Worm (Caenorhabditis elegans) whole organism, L2 larva: Measurements from ENCODE around the gene nhr-110.

Experiments
- C34F6.9 ChIP-seq: fragments of 150-350 bp; optimal IDR thresholded peaks from 2 replicates; lab custom pipeline; 2014; ENCODE audit warnings: missing biosample characterization, missing genetic modification characterization
- R02D3.7 ChIP-seq: fragments of 150-350 bp; optimal IDR thresholded peaks from 2 replicates; lab custom pipeline; 2014; ENCODE audit warnings: missing biosample characterization, missing genetic modification characterization
- blmp-1 ChIP-seq: sonication (generic microtip); optimal IDR thresholded peaks from 2 replicates; lab custom pipeline; 2017; ENCODE audit warnings: missing genetic modification characterization, mild to moderate bottlenecking, missing compliant biosample characterization, antibody characterized with exemption, moderate library complexity; ENCODE audit not compliant: insufficient read depth
- ceh-16 ChIP-seq: fragments of 150-350 bp; optimal IDR thresholded peaks from 2 replicates; lab custom pipeline; 2014; ENCODE audit warnings: missing biosample characterization, missing genetic modification characterization
- ceh-82 ChIP-seq: fragments of 150-350 bp; optimal IDR thresholded peaks from 2 replicates; lab custom pipeline; 2014; ENCODE audit warnings: missing biosample characterization, missing genetic modification characterization
- elt-1 ChIP-seq: fragments of 150-350 bp; optimal IDR thresholded peaks from 2 replicates; lab custom pipeline; 2014; ENCODE audit warnings: missing biosample characterization, missing genetic modification characterization
- elt-3 ChIP-seq: sonication (generic microtip); optimal IDR thresholded peaks from 2 replicates; lab custom pipeline; 2017; ENCODE audit warnings: missing biosample characterization, missing genetic modification characterization
- fos-1 ChIP-seq: fragments of 150-350 bp; optimal IDR thresholded peaks from 2 replicates; lab custom pipeline; 2014; ENCODE audit warnings: missing biosample characterization, missing genetic modification characterization
- gmeb-1 ChIP-seq: fragments of 150-350 bp; optimal IDR thresholded peaks from 2 replicates; lab custom pipeline; 2014; ENCODE audit warnings: missing biosample characterization, missing genetic modification characterization
- lin-13 ChIP-seq: fragments of 150-350 bp; optimal IDR thresholded peaks from 2 replicates; lab custom pipeline; 2014; ENCODE audit warnings: missing biosample characterization, missing genetic modification reagents, missing genetic modification characterization
- mab-5 ChIP-seq: fragments of 150-350 bp; optimal IDR thresholded peaks from 2 replicates; lab custom pipeline; 2014; ENCODE audit warnings: missing biosample characterization, missing genetic modification characterization
- mbf-1 ChIP-seq: sonication (generic microtip); optimal IDR thresholded peaks from 2 replicates; lab custom pipeline; 2017; ENCODE audit warnings: missing biosample characterization, missing genetic modification characterization
- nhr-11 ChIP-seq: fragments of 150-350 bp; optimal IDR thresholded peaks from 2 replicates; lab custom pipeline; 2014; ENCODE audit warnings: missing biosample characterization, missing genetic modification characterization
- nhr-12 ChIP-seq: fragments of 150-350 bp; optimal IDR thresholded peaks from 2 replicates; lab custom pipeline; 2014; ENCODE audit warnings: missing biosample characterization, missing genetic modification characterization
- nhr-129 ChIP-seq: fragments of 150-350 bp; optimal IDR thresholded peaks from 2 replicates; lab custom pipeline; 2014; ENCODE audit warnings: missing biosample characterization, missing genetic modification characterization
- nhr-23 ChIP-seq: fragments of 150-350 bp; optimal IDR thresholded peaks from 2 replicates; lab custom pipeline; 2014; ENCODE audit warnings: missing biosample characterization, missing genetic modification reagents, missing genetic modification characterization
- nhr-237 ChIP-seq: fragments of 150-350 bp; optimal IDR thresholded peaks from 2 replicates; lab custom pipeline; 2014; ENCODE audit warnings: missing biosample characterization, missing genetic modification characterization
- nhr-77 ChIP-seq: fragments of 150-350 bp; optimal IDR thresholded peaks from 2 replicates; lab custom pipeline; 2014; ENCODE audit warnings: missing biosample characterization, missing genetic modification characterization
- peb-1 ChIP-seq: fragments of 150-350 bp; optimal IDR thresholded peaks from 2 replicates; lab custom pipeline; 2014; ENCODE audit warnings: missing biosample characterization, missing genetic modification characterization
- sem-4 ChIP-seq: fragments of 150-350 bp; optimal IDR thresholded peaks from 2 replicates; lab custom pipeline; 2014; ENCODE audit warnings: missing biosample characterization, missing genetic modification reagents, missing genetic modification characterization
- skn-1 ChIP-seq: sonication (generic microtip); optimal IDR thresholded peaks from 2 replicates; lab custom pipeline; 2017; ENCODE audit warnings: missing biosample characterization, missing genetic modification characterization
- sma-9 ChIP-seq, 2 experiments: fragments of 150-350 bp in 1 of 2; sonication (generic microtip) in 1 of 2; optimal IDR thresholded peaks; 2 replicates each; lab custom pipeline; 2014 to 2016; ENCODE audit warnings: missing genetic modification characterization in 2 of 2, mild to moderate bottlenecking in 1 of 2, missing biosample characterization in 1 of 2, missing compliant biosample characterization in 1 of 2, missing genetic modification reagents in 1 of 2, moderate library complexity in 1 of 2
- snpc-4 ChIP-seq: fragments of 150-350 bp; optimal IDR thresholded peaks from 2 replicates; lab custom pipeline; 2014; ENCODE audit warnings: missing biosample characterization, missing genetic modification characterization
- unc-39 ChIP-seq: fragments of 150-350 bp; optimal IDR thresholded peaks from 2 replicates; lab custom pipeline; 2014; ENCODE audit warnings: missing biosample characterization, missing genetic modification characterization
- ztf-4 ChIP-seq: fragments of 150-350 bp; optimal IDR thresholded peaks from 2 replicates; lab custom pipeline; 2014; ENCODE audit warnings: missing biosample characterization, missing genetic modification characterization

The nhr-110 gene

DNA sequence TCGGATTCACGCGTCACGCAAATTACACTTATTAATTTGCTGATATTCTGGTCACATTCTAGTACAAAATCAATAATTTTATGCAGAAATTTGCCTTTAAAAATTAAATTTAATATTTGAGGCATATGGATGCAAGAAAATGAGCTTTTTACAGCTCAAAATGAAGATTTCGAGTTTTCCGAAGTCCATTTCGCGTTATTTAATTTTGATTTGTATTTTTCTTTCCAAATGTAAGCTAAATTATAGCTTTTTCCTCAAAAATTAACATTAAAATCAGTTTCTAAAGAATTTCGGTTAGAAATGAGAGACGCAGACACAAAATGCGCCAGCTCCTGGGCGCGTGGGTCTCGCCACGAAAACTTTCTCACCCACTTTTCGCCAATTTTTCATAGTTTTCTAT is 37.3 kb downstream of the nhr-110 start, which contains the start of gene F16B4.6:
TSS of gene F16B4.6 (plus strand) at position 301 of the 400 bp plus-strand sequence.
- no peak for TF ChIP-seq nhr-77 (tag; lab: Kevin White, UChicago)

DNA sequence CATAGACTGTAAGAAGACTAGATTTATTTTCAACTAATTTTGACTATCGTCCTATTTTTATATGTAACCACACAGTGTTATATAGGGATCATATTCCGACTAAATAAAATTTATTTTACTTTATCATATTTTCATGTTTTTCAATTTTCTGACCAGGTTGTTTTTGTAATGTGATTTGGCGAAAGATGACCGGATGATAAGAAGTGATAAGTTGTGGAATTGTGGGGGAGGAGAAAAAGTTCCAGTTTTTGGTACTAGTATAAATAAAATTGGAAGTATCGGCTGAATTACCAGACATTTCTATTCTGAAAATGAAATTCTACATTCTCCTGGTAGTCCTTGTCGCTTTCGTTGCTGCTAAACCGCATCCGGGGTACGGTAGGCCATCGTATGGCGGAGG is 38.8 kb downstream of the nhr-110 start, which contains the start of gene F16B4.7:
TSS of gene F16B4.7 (plus strand) at position 301 of the 400 bp plus-strand sequence.
- TF ChIP-seq sma-9 (GFP tag; optimal IDR thresholded peaks at IDR 0.05; lab: Kevin White, UChicago), result no peak
- no peak for TF ChIP-seq sma-9 (tag; optimal IDR thresholded peaks at IDR 0.05; lab: Kevin White, UChicago)
- no peak for TF ChIP-seq nhr-237 (tag; lab: Kevin White, UChicago)
- TF ChIP-seq nhr-23 (tag; lab: Kevin White, UChicago), result no peak
- no peak for TF ChIP-seq blmp-1 (tag; lab: Kevin White, UChicago)
- TF ChIP-seq gmeb-1 (tag; lab: Kevin White, UChicago), result no peak
- no peak for TF ChIP-seq R02D3.7 (tag; lab: Kevin White, UChicago)
- TF ChIP-seq snpc-4, result no peak

DNA sequence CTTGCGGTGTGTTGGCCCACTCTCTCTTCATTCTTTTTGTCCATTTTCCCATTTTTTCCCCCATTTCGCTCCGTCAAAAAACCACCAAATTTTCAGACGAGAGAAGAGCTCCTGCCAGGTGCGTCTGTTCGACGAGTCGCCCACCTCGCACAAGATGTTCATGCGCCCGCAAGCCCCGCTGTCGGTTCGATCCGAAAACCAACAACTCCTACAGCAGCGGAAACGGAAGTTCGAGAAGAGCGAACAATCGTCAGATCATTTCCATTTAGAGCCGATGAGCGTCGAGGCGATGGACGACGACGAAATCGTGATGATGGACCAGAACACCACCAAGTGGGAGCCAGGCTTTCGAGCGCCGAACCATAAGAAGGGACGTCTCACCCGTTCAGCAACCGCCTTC is 41.0 kb downstream of the nhr-110 start:
- TF ChIP-seq ceh-82 (tag; lab: Kevin White, UChicago) (no peak), blmp-1 (tag; lab: Kevin White, UChicago) (no peak), C34F6.9 (tag; lab: Kevin White, UChicago) (no peak)

DNA sequence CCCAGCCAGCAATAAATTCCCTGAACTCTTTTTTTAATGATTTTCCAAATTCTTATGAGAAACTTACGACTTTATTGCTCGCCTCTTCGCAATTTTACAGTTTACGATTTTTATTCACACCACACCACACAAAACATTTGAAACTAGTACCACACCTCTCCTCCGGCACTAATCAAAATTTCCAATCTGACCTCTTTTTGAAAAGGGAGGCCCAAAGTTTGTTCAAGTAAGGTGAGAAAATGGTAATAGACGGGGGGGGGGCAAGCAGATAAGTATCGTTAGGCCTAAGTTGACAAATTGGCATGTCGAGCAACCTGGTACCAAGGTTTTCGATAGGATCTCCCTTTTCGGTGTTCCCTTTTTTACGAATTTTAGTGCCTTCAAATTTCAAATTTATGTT is 44.5 kb downstream of the nhr-110 start:
- no peak for TF ChIP-seq nhr-11
- TF ChIP-seq ceh-16, result peak; percentile 74
- no peak for TF ChIP-seq blmp-1 (tag; lab: Kevin White, UChicago)
- no peak for TF ChIP-seq unc-39 (tag; lab: Kevin White, UChicago)
- TF ChIP-seq fos-1 (tag; lab: Kevin White, UChicago), result no peak
- no peak for TF ChIP-seq nhr-12

DNA sequence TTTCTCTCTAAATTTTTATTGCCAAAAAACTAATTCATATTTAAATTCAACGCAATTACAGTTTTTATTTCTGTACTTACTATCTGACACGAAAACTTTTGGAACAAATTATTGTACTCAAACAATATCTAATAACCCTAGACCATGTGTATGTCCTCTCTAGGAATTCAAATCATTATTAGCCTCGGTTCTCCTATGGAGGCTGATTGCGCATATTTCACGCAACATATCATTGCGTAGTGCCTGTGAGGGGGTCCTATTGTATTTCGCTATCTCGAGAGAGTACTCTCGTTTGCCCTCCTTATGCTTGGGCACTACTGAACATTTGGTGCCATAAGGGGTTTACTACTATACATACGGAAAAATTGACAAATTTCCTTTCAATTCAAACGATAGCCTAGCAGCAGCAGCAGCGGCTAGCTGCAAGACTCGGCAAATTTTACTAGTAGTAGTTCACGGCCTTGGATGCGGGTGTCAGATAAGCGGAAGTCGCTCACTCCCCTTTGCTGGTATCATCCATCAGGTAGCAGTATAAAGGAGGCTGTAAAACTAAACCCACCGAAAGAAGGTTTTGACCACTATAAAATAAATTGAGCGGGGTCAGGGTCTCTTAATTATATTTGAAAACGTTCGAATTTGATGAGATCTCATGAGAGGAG is 45.5 kb downstream of the nhr-110 start:
- TF ChIP-seq ceh-16 (peak; percentile 53), lin-13 (no peak), elt-1 (tag; lab: Kevin White, UChicago) (no peak), nhr-12 (no peak), ztf-4 (tag; lab: Kevin White, UChicago) (no peak)

DNA sequence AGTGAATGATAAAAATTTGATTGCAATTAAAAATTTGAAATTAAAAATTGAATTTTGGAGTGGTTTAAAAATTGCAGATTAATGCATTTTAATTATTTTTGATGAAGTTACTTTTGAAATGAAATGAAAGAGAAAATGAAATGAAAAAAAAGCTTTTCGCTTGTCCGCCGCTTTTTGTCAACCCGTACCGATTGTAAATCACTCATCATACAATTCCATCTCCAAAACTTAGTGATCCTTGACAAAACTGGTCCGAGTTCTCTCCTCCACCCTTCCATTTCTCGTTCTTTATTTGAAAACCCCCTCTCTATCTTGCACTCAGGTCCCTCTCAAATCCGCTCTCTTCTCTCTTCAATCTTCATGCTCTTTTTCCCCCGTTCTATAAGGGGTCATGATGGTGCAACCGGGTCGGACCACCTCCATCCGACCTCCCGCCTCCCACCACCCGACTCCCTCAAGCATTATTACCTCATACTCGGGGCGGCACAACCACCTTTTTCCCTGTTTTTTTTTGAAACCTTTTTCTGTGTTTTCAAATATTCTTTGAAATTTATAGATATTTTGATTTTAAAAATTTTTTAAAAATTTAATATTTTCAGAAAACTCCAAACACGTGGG is 47.0 kb downstream of the nhr-110 start:
- TF ChIP-seq elt-3 (no peak), ceh-82 (tag; lab: Kevin White, UChicago) (no peak), sem-4 (no peak)

DNA sequence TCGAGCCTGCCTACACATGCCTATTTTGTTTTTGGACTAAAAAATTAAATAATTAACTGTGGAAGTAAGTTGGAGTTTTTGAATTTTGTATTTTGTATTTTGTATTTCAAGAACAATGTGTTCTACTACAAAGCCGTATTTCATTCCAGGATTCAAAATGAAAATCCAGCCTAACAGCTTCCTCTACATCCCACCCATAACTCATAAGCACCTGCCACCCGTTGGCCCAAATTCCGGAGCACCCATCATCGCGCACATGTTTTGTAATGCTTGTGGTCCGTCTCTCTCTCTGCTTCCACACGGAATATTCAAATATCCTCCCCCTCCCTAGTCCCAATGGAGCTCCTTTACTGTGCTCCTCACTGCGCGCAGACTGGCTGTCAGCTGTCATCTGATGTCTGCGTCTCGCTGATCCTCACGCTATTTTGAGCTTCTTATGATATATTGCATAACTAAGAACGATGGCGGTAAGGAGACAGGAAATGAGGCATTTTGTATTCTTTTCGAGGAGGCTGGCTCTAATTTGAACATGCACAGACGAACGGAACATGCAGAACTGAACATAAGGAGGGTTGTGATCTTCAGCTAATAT is 48.7 kb downstream of the nhr-110 start:
- TF ChIP-seq elt-1 (tag; lab: Kevin White, UChicago), result no peak
- peak; percentile 65 for TF ChIP-seq mab-5 (tag; lab: Kevin White, UChicago)
- TF ChIP-seq, all 48 proteins: peak for 1

DNA sequence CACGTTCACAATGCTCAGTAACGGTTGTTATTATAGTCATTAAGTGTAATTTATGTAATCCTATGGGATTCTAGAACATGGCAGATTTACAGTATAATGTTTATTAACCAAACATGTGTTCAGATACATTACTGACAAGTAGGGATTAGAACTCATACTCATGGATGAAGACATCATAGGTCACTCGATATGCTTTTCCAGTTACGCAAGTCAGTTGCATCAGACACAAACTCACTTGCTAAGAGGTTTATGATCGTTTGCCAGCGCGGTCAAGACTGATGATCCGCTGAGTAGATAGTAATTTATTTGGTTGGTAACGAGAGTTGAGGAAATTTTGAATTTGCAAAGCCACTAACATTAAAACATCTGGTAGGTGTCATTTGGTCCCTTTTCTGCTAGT is 49.6 kb downstream of the nhr-110 start:
- no peak for TF ChIP-seq skn-1 (tag; lab: Kevin White, UChicago)
- TF ChIP-seq mbf-1, result no peak
- TF ChIP-seq nhr-129, result no peak
- no peak for TF ChIP-seq nhr-23 (tag; lab: Kevin White, UChicago)
- no peak for TF ChIP-seq peb-1
- no peak for TF ChIP-seq mab-5 (tag; lab: Kevin White, UChicago)
- TF ChIP-seq, all 48 proteins: peak for 0
